In genomic region chrX:6669366-6669765, ce11 we compare ENCODE assay signal across 3 worm cellular contexts.
TF ChIP-seq lines count a peak whose summit lies in the region.

No protein-coding gene starts in this region.

TF ChIP-seq in whole organism, L1 larva, 84 proteins besides CTCF, POLR2A, EP300 and RAD21:
- peak; percentile 83 for TF ChIP-seq nhr-85 (tag; lab: Kevin White, UChicago)
- peak; percentile 12 for TF ChIP-seq blmp-1 (tag; optimal IDR thresholded peaks at IDR 0.05; lab: Kevin White, UChicago)
- TF ChIP-seq ets-5 (GFP tag; IDR thresholded peaks at IDR 0.05; lab: Robert Waterston, UW) = no peak
TF ChIP-seq in whole organism, L1 larva: peak in this region for 2.

TF ChIP-seq in whole organism, L2 larva, 48 proteins besides CTCF, POLR2A, EP300 and RAD21:
- TF ChIP-seq nhr-77 (tag; optimal IDR thresholded peaks at IDR 0.05; lab: Kevin White, UChicago) (no peak), elt-1 (tag; optimal IDR thresholded peaks at IDR 0.05; lab: Kevin White, UChicago) (peak; percentile 25), ceh-16 (tag; optimal IDR thresholded peaks at IDR 0.05; lab: Kevin White, UChicago) (peak; percentile 85), sma-9 (GFP tag; optimal IDR thresholded peaks at IDR 0.05; lab: Kevin White, UChicago) (peak; percentile 56), sma-9 (tag; optimal IDR thresholded peaks at IDR 0.05; lab: Kevin White, UChicago) (no peak), sem-4 (tag; optimal IDR thresholded peaks at IDR 0.05; lab: Kevin White, UChicago) (no peak)

TF ChIP-seq in whole organism, L3 larva, 47 proteins besides CTCF, POLR2A, EP300 and RAD21:
- TF ChIP-seq ZK546.5 (tag; optimal IDR thresholded peaks at IDR 0.05; lab: Kevin White, UChicago) = no peak
- TF ChIP-seq eor-1 (tag; optimal IDR thresholded peaks at IDR 0.05; lab: Kevin White, UChicago) = no peak
- TF ChIP-seq elt-1 (tag; optimal IDR thresholded peaks at IDR 0.05; lab: Kevin White, UChicago) = peak; percentile 22
- no peak for TF ChIP-seq unc-39 (tag; optimal IDR thresholded peaks at IDR 0.05; lab: Kevin White, UChicago)
- TF ChIP-seq nhr-28 (tag; optimal IDR thresholded peaks at IDR 0.05; lab: Kevin White, UChicago) = no peak
- TF ChIP-seq nhr-43 (tag; optimal IDR thresholded peaks at IDR 0.05; lab: Kevin White, UChicago; ENCODE audit: poor library complexity, severe bottlenecking) = no peak
- TF ChIP-seq ceh-28 (tag; optimal IDR thresholded peaks at IDR 0.05; lab: Kevin White, UChicago) = no peak

Comparison
In these comparisons a context has a peak if more than half of its experiments do, and no peak if none do; other contexts are left out.
1. Of the 22 proteins assayed by ChIP-seq in both whole organism, L1 larva and whole organism, L2 larva: peak only in whole organism, L1 larva: blmp-1; only in whole organism, L2 larva: none; in both: none; in neither: 21.